Worm (Caenorhabditis elegans) whole organism, L1 larva: ENCODE results near the gene C27H5.12.

Experiments used
- C04F5.9 ChIP-seq: sonication (generic microtip); optimal IDR thresholded peaks from 2 replicates; lab custom pipeline; 2016; ENCODE audit warnings: missing genetic modification characterization, missing compliant biosample characterization
- C16A3.4 ChIP-seq: fragments of 150-350 bp; optimal IDR thresholded peaks from 2 replicates; lab custom pipeline; 2014; ENCODE audit warnings: missing biosample characterization, missing genetic modification characterization
- C34B4.2 ChIP-seq: sonication (generic microtip); optimal IDR thresholded peaks from 2 replicates; lab custom pipeline; 2017; ENCODE audit warnings: mild to moderate bottlenecking, missing genetic modification characterization, missing compliant biosample characterization
- F16B12.6 ChIP-seq: fragments of 150-350 bp; optimal IDR thresholded peaks from 2 replicates; lab custom pipeline; 2014; ENCODE audit warnings: missing biosample characterization, missing genetic modification characterization
- Y116A8C.19 ChIP-seq: sonication (generic microtip); optimal IDR thresholded peaks from 2 replicates; lab custom pipeline; 2016; ENCODE audit warnings: missing compliant biosample characterization, missing genetic modification characterization, borderline replicate concordance
- aha-1 ChIP-seq: fragments of 150-350 bp; optimal IDR thresholded peaks from 2 replicates; lab custom pipeline; 2014; ENCODE audit warnings: missing biosample characterization, missing genetic modification characterization
- ama-1 ChIP-seq: fragments of 150-350 bp; optimal IDR thresholded peaks from 2 replicates; lab custom pipeline; 2014
- blmp-1 ChIP-seq: fragments of 150-350 bp; optimal IDR thresholded peaks from 2 replicates; lab custom pipeline; 2014; ENCODE audit warnings: missing biosample characterization, missing genetic modification characterization
- ceh-88 ChIP-seq: fragments of 200-800 bp; sonication (Bioruptor generic); IDR thresholded peaks from 2 replicates; pipeline ENCODE4 v1.3.6; 2022; ENCODE audit warnings: missing genetic modification characterization, missing compliant biosample characterization
- ceh-90 ChIP-seq: sonication (generic microtip); optimal IDR thresholded peaks from 2 replicates; lab custom pipeline; 2016; ENCODE audit warnings: missing genetic modification characterization, missing compliant biosample characterization
- ces-1 ChIP-seq: fragments of 150-350 bp; optimal IDR thresholded peaks from 2 replicates; lab custom pipeline; 2014; ENCODE audit warnings: missing biosample characterization, missing genetic modification reagents, missing genetic modification characterization
- dpl-1 ChIP-seq, 3 experiments: fragments of 150-350 bp in 2 of 3; sonication (generic microtip) in 1 of 3; optimal IDR thresholded peaks; 2 replicates each; lab custom pipeline; 2014 to 2017; ENCODE audit warnings: missing biosample characterization in 3 of 3, missing genetic modification characterization in 3 of 3, missing genetic modification reagents in 3 of 3
- efl-1 ChIP-seq, 4 experiments: fragments of 150-350 bp; optimal IDR thresholded peaks in 3 of 4; peaks in 1 of 4; 1 replicate in 1 of 4; 2 replicates in 3 of 4; lab custom pipeline; 2014; ENCODE audit warnings: missing biosample characterization in 2 of 4, missing genetic modification characterization in 2 of 4, missing genetic modification reagents in 2 of 4
- egl-13 ChIP-seq: sonication (generic microtip); optimal IDR thresholded peaks from 2 replicates; lab custom pipeline; 2016; ENCODE audit warnings: missing genotype, missing genetic modification reagents, missing genetic modification characterization, missing compliant biosample characterization
- elt-2 ChIP-seq: sonication (generic microtip); optimal IDR thresholded peaks from 2 replicates; lab custom pipeline; 2016; ENCODE audit warnings: missing genetic modification characterization, mild to moderate bottlenecking, inconsistent platforms, missing compliant biosample characterization, missing genetic modification reagents
- ets-5 ChIP-seq: fragments of 200-800 bp; sonication (Bioruptor generic); IDR thresholded peaks from 2 replicates; pipeline ENCODE4 v1.3.6; 2022; ENCODE audit warnings: missing genetic modification characterization, missing compliant biosample characterization
- fkh-10 ChIP-seq: sonication (generic microtip); optimal IDR thresholded peaks from 2 replicates; lab custom pipeline; 2017; ENCODE audit warnings: missing biosample characterization, missing genetic modification reagents, missing genetic modification characterization
- fkh-8 ChIP-seq: sonication (generic microtip); optimal IDR thresholded peaks from 2 replicates; lab custom pipeline; 2016; ENCODE audit warnings: mild to moderate bottlenecking, missing genetic modification characterization, missing compliant biosample characterization
- grh-1 ChIP-seq: fragments of 200-800 bp; sonication (Bioruptor generic); IDR thresholded peaks from 2 replicates; pipeline ENCODE4 v1.3.6; 2022; ENCODE audit warnings: missing genetic modification reagents, missing genetic modification characterization, missing compliant biosample characterization
- irx-1 ChIP-seq: sonication (generic microtip); optimal IDR thresholded peaks from 2 replicates; lab custom pipeline; 2016; ENCODE audit warnings: missing genetic modification characterization, missing compliant biosample characterization
- isw-1 ChIP-seq: fragments of 200-800 bp; sonication (Bioruptor generic); IDR thresholded peaks from 2 replicates; pipeline ENCODE4 v1.3.6; 2022; ENCODE audit warnings: missing genetic modification characterization, missing compliant biosample characterization
- lin-14 ChIP-seq: fragments of 200-800 bp; sonication (Bioruptor generic); optimal IDR thresholded peaks from 2 replicates; lab custom pipeline; 2018; ENCODE audit warnings: mild to moderate bottlenecking, missing genetic modification characterization, moderate library complexity, missing compliant biosample characterization
- lin-15B ChIP-seq: fragments of 150-350 bp; sonication (generic microtip); optimal IDR thresholded peaks from 3 replicates; lab custom pipeline; 2014; ENCODE audit warnings: missing biosample characterization, missing genetic modification characterization
- lin-35 ChIP-seq, 2 experiments: fragments of 150-350 bp; optimal IDR thresholded peaks; 2 replicates each; lab custom pipeline; 2014; ENCODE audit warnings: missing biosample characterization in 2 of 2, missing genetic modification characterization in 2 of 2, missing genetic modification reagents in 2 of 2
- lin-39 ChIP-seq: fragments of 150-350 bp; optimal IDR thresholded peaks from 2 replicates; lab custom pipeline; 2014; ENCODE audit warnings: missing biosample characterization, missing genetic modification reagents, missing genetic modification characterization
- lir-3 ChIP-seq: sonication (generic microtip); optimal IDR thresholded peaks from 2 replicates; lab custom pipeline; 2016; ENCODE audit warnings: mild to moderate bottlenecking, missing genetic modification characterization, moderate library complexity, missing compliant biosample characterization; ENCODE audit not compliant: poor library complexity
- mab-9 ChIP-seq: fragments of 200-800 bp; sonication (Bioruptor generic); IDR thresholded peaks from 2 replicates; pipeline ENCODE4 v1.3.6; 2022; ENCODE audit warnings: missing genetic modification reagents, missing genetic modification characterization, missing compliant biosample characterization
- mdl-1 ChIP-seq, 2 experiments: fragments of 150-350 bp; optimal IDR thresholded peaks; 2 replicates each; lab custom pipeline; 2014 to 2017; ENCODE audit warnings: missing biosample characterization in 2 of 2, missing genetic modification characterization in 2 of 2, inconsistent platforms in 1 of 2
- nhr-11 ChIP-seq: fragments of 150-350 bp; optimal IDR thresholded peaks from 2 replicates; lab custom pipeline; 2014; ENCODE audit warnings: missing biosample characterization, missing genetic modification characterization
- nhr-19 ChIP-seq: fragments of 200-800 bp; sonication (Bioruptor generic); conservative IDR thresholded peaks from 2 replicates; pipeline ENCODE4 v1.3.6; 2022; ENCODE audit warnings: missing genetic modification characterization, missing compliant biosample characterization
- nhr-20 ChIP-seq: sonication (generic microtip); optimal IDR thresholded peaks from 2 replicates; lab custom pipeline; 2016; ENCODE audit warnings: mild to moderate bottlenecking, missing genetic modification characterization, missing compliant biosample characterization
- nhr-237 ChIP-seq: fragments of 150-350 bp; optimal IDR thresholded peaks from 2 replicates; lab custom pipeline; 2014; ENCODE audit warnings: missing biosample characterization, missing genetic modification characterization
- nhr-28 ChIP-seq: fragments of 150-350 bp; optimal IDR thresholded peaks from 2 replicates; lab custom pipeline; 2014; ENCODE audit warnings: missing biosample characterization, missing genetic modification characterization
- nhr-76 ChIP-seq: sonication (generic microtip); optimal IDR thresholded peaks from 2 replicates; lab custom pipeline; 2017; ENCODE audit warnings: missing biosample characterization, missing genetic modification characterization
- nhr-77 ChIP-seq: fragments of 150-350 bp; optimal IDR thresholded peaks from 2 replicates; lab custom pipeline; 2014; ENCODE audit warnings: missing biosample characterization, missing genetic modification characterization
- nhr-84 ChIP-seq: sonication (generic microtip); optimal IDR thresholded peaks from 2 replicates; lab custom pipeline; 2017; ENCODE audit warnings: missing biosample characterization, missing genetic modification characterization
- nhr-90 ChIP-seq: sonication (generic microtip); optimal IDR thresholded peaks from 2 replicates; lab custom pipeline; 2016; ENCODE audit warnings: mild to moderate bottlenecking, missing genetic modification characterization, missing compliant biosample characterization; ENCODE audit not compliant: poor library complexity
- pax-3 ChIP-seq: fragments of 200-800 bp; sonication (Bioruptor generic); optimal IDR thresholded peaks from 2 replicates; lab custom pipeline; 2018; ENCODE audit warnings: mild to moderate bottlenecking, missing genetic modification characterization, moderate library complexity, missing compliant biosample characterization
- pqm-1 ChIP-seq: sonication (generic microtip); optimal IDR thresholded peaks from 3 replicates; lab custom pipeline; 2017; ENCODE audit warnings: missing biosample characterization, missing genetic modification characterization
- rnt-1 ChIP-seq: sonication (generic microtip); optimal IDR thresholded peaks from 2 replicates; lab custom pipeline; 2016; ENCODE audit warnings: mild to moderate bottlenecking, missing genetic modification characterization, moderate library complexity, missing compliant biosample characterization
- skn-1 ChIP-seq: fragments of 150-350 bp; optimal IDR thresholded peaks from 2 replicates; lab custom pipeline; 2014; ENCODE audit warnings: missing biosample characterization, missing genetic modification characterization
- snpc-4 ChIP-seq: fragments of 150-350 bp; optimal IDR thresholded peaks from 2 replicates; lab custom pipeline; 2014; ENCODE audit warnings: missing biosample characterization, missing genetic modification characterization
- sox-4 ChIP-seq: sonication (generic microtip); optimal IDR thresholded peaks from 2 replicates; lab custom pipeline; 2016; ENCODE audit warnings: missing genetic modification characterization, missing compliant biosample characterization
- sup-37 ChIP-seq: fragments of 200-800 bp; sonication (Bioruptor generic); optimal IDR thresholded peaks from 2 replicates; lab custom pipeline; 2018; ENCODE audit warnings: mild to moderate bottlenecking, missing genetic modification characterization, missing compliant biosample characterization
- tbx-2 ChIP-seq: sonication (generic microtip); optimal IDR thresholded peaks from 2 replicates; lab custom pipeline; 2016; ENCODE audit warnings: missing genetic modification characterization, missing compliant biosample characterization
- tlp-1 ChIP-seq: fragments of 150-350 bp; optimal IDR thresholded peaks from 2 replicates; lab custom pipeline; 2014; ENCODE audit warnings: missing biosample characterization, missing genetic modification characterization
- unc-30 ChIP-seq: sonication (generic microtip); optimal IDR thresholded peaks from 2 replicates; lab custom pipeline; 2017; ENCODE audit warnings: missing biosample characterization, missing genetic modification characterization
- unc-62 ChIP-seq: fragments of 150-350 bp; optimal IDR thresholded peaks from 2 replicates; lab custom pipeline; 2014; ENCODE audit warnings: missing biosample characterization, missing genetic modification reagents, missing genetic modification characterization
- unc-86 ChIP-seq: sonication (generic microtip); optimal IDR thresholded peaks from 2 replicates; lab custom pipeline; 2016; ENCODE audit warnings: missing genetic modification characterization, missing compliant biosample characterization
- unc-98 ChIP-seq: fragments of 200-800 bp; sonication (Bioruptor generic); IDR thresholded peaks from 2 replicates; pipeline ENCODE4 v1.3.6; 2022; ENCODE audit warnings: missing genetic modification characterization, missing compliant biosample characterization
- xbp-1 ChIP-seq: sonication (generic microtip); optimal IDR thresholded peaks from 2 replicates; lab custom pipeline; 2016; ENCODE audit warnings: missing genetic modification characterization, missing compliant biosample characterization
- zag-1 ChIP-seq: fragments of 150-350 bp; optimal IDR thresholded peaks from 2 replicates; lab custom pipeline; 2014; ENCODE audit warnings: missing biosample characterization, missing genetic modification characterization
- ztf-11 ChIP-seq, 2 experiments: sonication (generic microtip); optimal IDR thresholded peaks; 2 replicates each; lab custom pipeline; 2016 to 2017; ENCODE audit warnings: missing genetic modification characterization in 2 of 2, missing biosample characterization in 1 of 2, missing compliant biosample characterization in 1 of 2
- ztf-4 ChIP-seq: fragments of 150-350 bp; optimal IDR thresholded peaks from 2 replicates; lab custom pipeline; 2014; ENCODE audit warnings: missing biosample characterization, missing genetic modification characterization

The C27H5.12 gene

DNA sequence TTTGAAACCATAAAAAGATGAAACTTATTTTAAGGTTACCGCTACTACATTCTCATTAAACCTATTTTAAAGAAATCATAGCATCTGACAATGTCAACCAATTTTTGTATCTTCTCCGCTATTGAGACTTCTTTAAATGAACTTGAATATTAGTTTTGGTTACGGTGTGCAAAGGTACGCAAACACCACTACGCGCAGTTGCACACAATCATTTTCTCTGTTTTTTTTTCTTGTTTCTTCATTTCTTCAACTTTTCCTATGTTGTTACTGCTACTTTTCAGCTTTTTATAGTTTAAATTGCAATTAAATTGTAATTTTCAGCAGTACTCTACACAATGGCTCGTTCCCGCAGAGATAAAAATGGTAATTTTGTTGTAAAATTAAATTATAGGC, 49.8 kb downstream of the C27H5.12 start, which contains the start of gene F10E7.5 (continued):
- TF ChIP-seq lin-35 (GFP tag; optimal IDR thresholded peaks at IDR 0.05; lab: Kevin White, UChicago) (peak; percentile 51 to 68), egl-13 (tag; lab: Kevin White, UChicago) (no peak), C16A3.4 (tag; lab: Kevin White, UChicago) (peak; percentile 66), nhr-77 (tag; lab: Kevin White, UChicago) (no peak), C04F5.9 (tag; lab: Kevin White, UChicago) (no peak), fkh-8 (no peak), sup-37 (GFP tag; lab: Kevin White, UChicago) (no peak), C34B4.2 (tag; lab: Kevin White, UChicago) (no peak), unc-86 (peak; percentile 14), rnt-1 (tag; lab: Kevin White, UChicago) (peak; percentile 53), F16B12.6 (tag; lab: Kevin White, UChicago) (peak; percentile 94), unc-62 (no peak), nhr-11 (tag; lab: Kevin White, UChicago) (no peak), isw-1 (GFP tag; lab: Robert Waterston, UW) (peak; percentile 35; the same call in 1 of the 2 replicates), efl-1 (optimal IDR thresholded peaks at IDR 0.05; lab: Kevin White, UChicago) (peak; percentile 59 to 69), efl-1 (GFP tag; optimal IDR thresholded peaks at IDR 0.05 in 1 of 2; lab: Kevin White, UChicago) (peak; percentile 66 to 95), aha-1 (tag; lab: Kevin White, UChicago) (no peak), blmp-1 (tag; lab: Kevin White, UChicago) (peak; percentile 61), sox-4 (tag; lab: Kevin White, UChicago) (no peak), lin-15B (tag; lab: Kevin White, UChicago) (peak; percentile 0), lin-14 (GFP tag; lab: Kevin White, UChicago) (no peak), xbp-1 (tag; lab: Kevin White, UChicago) (peak; percentile 44), nhr-19 (no peak), pqm-1 (tag; lab: Kevin White, UChicago) (no peak), zag-1 (tag; lab: Kevin White, UChicago) (no peak), elt-2 (tag; lab: Kevin White, UChicago) (no peak), mdl-1 (tag; optimal IDR thresholded peaks at IDR 0.05; lab: Kevin White, UChicago) (peak in 1 of 2 experiments; percentile 36), nhr-84 (tag; lab: Kevin White, UChicago) (no peak), nhr-90 (peak; percentile 33), skn-1 (tag; lab: Kevin White, UChicago) (no peak), ama-1 (lab: Kevin White, UChicago) (no peak), nhr-237 (no peak), ztf-4 (no peak), tlp-1 (tag; lab: Kevin White, UChicago) (no peak), Y116A8C.19 (no peak), unc-30 (tag; lab: Kevin White, UChicago) (no peak), unc-98 (GFP tag; lab: Robert Waterston, UW) (no peak), nhr-76 (tag; lab: Kevin White, UChicago) (no peak), ets-5 (no peak), tbx-2 (tag; lab: Kevin White, UChicago) (no peak), lir-3 (tag; lab: Kevin White, UChicago) (no peak), ceh-90 (no peak), nhr-28 (no peak), mab-9 (GFP tag; lab: Robert Waterston, UW) (no peak), ztf-11 (tag; optimal IDR thresholded peaks at IDR 0.05; lab: Kevin White, UChicago) (no peak), ces-1 (GFP tag; lab: Kevin White, UChicago) (no peak), snpc-4 (tag; lab: Kevin White, UChicago) (peak; percentile 23), pax-3 (tag; lab: Kevin White, UChicago) (no peak), grh-1 (no peak), ceh-88 (GFP tag; lab: Robert Waterston, UW) (no peak), nhr-20 (tag; lab: Kevin White, UChicago) (peak; percentile 15), lin-39 (tag; lab: Kevin White, UChicago) (no peak), irx-1 (tag; lab: Kevin White, UChicago) (no peak), fkh-10 (no peak), dpl-1 (GFP tag; optimal IDR thresholded peaks at IDR 0.05; lab: Kevin White, UChicago) (peak; percentile 21 to 69 (median 68))
